Worm (Caenorhabditis elegans) whole organism, L4 larva: ENCODE data around the gene npr-37.

ENCODE experiments used
- F26F4.8 ChIP-seq: fragments of 200-800 bp; sonication (Bioruptor generic); conservative IDR thresholded peaks from 2 replicates; pipeline ENCODE4 v1.3.6; 2022; ENCODE audit warnings: missing genetic modification characterization, missing compliant biosample characterization
- F49E8.2 ChIP-seq: sonication (generic microtip); optimal IDR thresholded peaks from 2 replicates; lab custom pipeline; 2016; ENCODE audit warnings: missing compliant biosample characterization, mild to moderate bottlenecking, missing genetic modification characterization, borderline replicate concordance
- T20F7.1 ChIP-seq: fragments of 200-800 bp; sonication (Bioruptor generic); optimal IDR thresholded peaks from 2 replicates; lab custom pipeline; 2018; ENCODE audit warnings: mild to moderate bottlenecking, missing genetic modification characterization, missing compliant biosample characterization
- T26A8.4 ChIP-seq: fragments of 200-800 bp; sonication (Bioruptor generic); IDR thresholded peaks from 2 replicates; pipeline ENCODE4 v1.3.6; 2022; ENCODE audit warnings: missing genetic modification characterization, missing compliant biosample characterization
- Y105C5A.15 ChIP-seq: fragments of 200-800 bp; sonication (Bioruptor generic); IDR thresholded peaks from 2 replicates; pipeline ENCODE4 v1.3.6; 2022; ENCODE audit warnings: missing genetic modification characterization, missing compliant biosample characterization
- Y48G9A.11 ChIP-seq: fragments of 200-800 bp; sonication (Bioruptor generic); IDR thresholded peaks from 2 replicates; pipeline ENCODE4 v1.3.6; 2022; ENCODE audit warnings: missing genetic modification reagents, missing genetic modification characterization, missing compliant biosample characterization
- Y75B8A.6 ChIP-seq: fragments of 200-800 bp; sonication (Bioruptor generic); IDR thresholded peaks from 2 replicates; pipeline ENCODE4 v1.3.6; 2022; ENCODE audit warnings: missing genetic modification reagents, missing genetic modification characterization, missing compliant biosample characterization
- aha-1 ChIP-seq: fragments of 150-350 bp; peaks from one replicate; lab custom pipeline; 2014; ENCODE audit warnings: missing biosample characterization, missing genetic modification characterization
- arid-1 ChIP-seq: fragments of 200-800 bp; sonication (Bioruptor generic); conservative IDR thresholded peaks from 2 replicates; pipeline ENCODE4 v1.3.6; 2022; ENCODE audit warnings: missing genetic modification reagents, missing genetic modification characterization, missing compliant biosample characterization
- ceh-32 ChIP-seq: sonication (generic microtip); optimal IDR thresholded peaks from 2 replicates; lab custom pipeline; 2016; ENCODE audit warnings: mild to moderate bottlenecking, missing genetic modification characterization, missing compliant biosample characterization; ENCODE audit not compliant: poor library complexity
- ceh-62 ChIP-seq: sonication (generic microtip); optimal IDR thresholded peaks from 2 replicates; lab custom pipeline; 2017; ENCODE audit warnings: missing biosample characterization, missing genetic modification characterization
- ceh-82 ChIP-seq: sonication (generic microtip); optimal IDR thresholded peaks from 2 replicates; lab custom pipeline; 2017; ENCODE audit warnings: missing biosample characterization, missing genetic modification characterization
- ces-1 ChIP-seq: fragments of 150-350 bp; sonication (generic microtip); optimal IDR thresholded peaks from 4 replicates; lab custom pipeline; 2014; ENCODE audit warnings: missing biosample characterization, missing genetic modification reagents, missing genetic modification characterization
- ctbp-1 ChIP-seq: fragments of 200-800 bp; sonication (Bioruptor generic); IDR thresholded peaks from 2 replicates; pipeline ENCODE4 v1.3.6; 2022; ENCODE audit warnings: missing genetic modification reagents, missing genetic modification characterization, missing compliant biosample characterization
- daf-12 ChIP-seq: fragments of 150-350 bp; optimal IDR thresholded peaks from 2 replicates; lab custom pipeline; 2014; ENCODE audit warnings: missing biosample characterization, missing genetic modification reagents, missing genetic modification characterization
- daf-16 ChIP-seq, 3 experiments: sonication (generic microtip); optimal IDR thresholded peaks; 2 replicates each; lab custom pipeline; 2016 to 2017; ENCODE audit warnings: missing genetic modification characterization in 3 of 3, missing genetic modification reagents in 3 of 3, mild to moderate bottlenecking in 2 of 3, missing compliant biosample characterization in 2 of 3, missing biosample characterization in 1 of 3, moderate library complexity in 1 of 3
- dmd-6 ChIP-seq: fragments of 200-800 bp; sonication (Bioruptor generic); IDR thresholded peaks from 2 replicates; pipeline ENCODE4 v1.3.6; 2022; ENCODE audit warnings: missing genetic modification reagents, missing genetic modification characterization, missing compliant biosample characterization
- dmd-9 ChIP-seq: fragments of 200-800 bp; sonication (Bioruptor generic); IDR thresholded peaks from 2 replicates; pipeline ENCODE4 v1.3.6; 2022; ENCODE audit warnings: missing genetic modification reagents, missing genetic modification characterization, missing compliant biosample characterization
- duxl-1 ChIP-seq: sonication (generic microtip); optimal IDR thresholded peaks from 2 replicates; lab custom pipeline; 2016; ENCODE audit warnings: mild to moderate bottlenecking, missing genetic modification characterization, moderate library complexity, missing compliant biosample characterization; ENCODE audit not compliant: poor library complexity
- dve-1 ChIP-seq: sonication (generic microtip); optimal IDR thresholded peaks from 2 replicates; lab custom pipeline; 2017; ENCODE audit warnings: antibody characterized with exemption, mild to moderate bottlenecking, missing genetic modification characterization, missing compliant biosample characterization; ENCODE audit not compliant: insufficient read depth
- egl-27 ChIP-seq: sonication (generic microtip); optimal IDR thresholded peaks from 3 replicates; lab custom pipeline; 2017; ENCODE audit warnings: missing biosample characterization, missing genetic modification reagents, missing genetic modification characterization
- egl-43 ChIP-seq: fragments of 200-800 bp; sonication (Bioruptor generic); IDR thresholded peaks from 2 replicates; pipeline ENCODE4 v1.3.6; 2022; ENCODE audit warnings: missing genetic modification reagents, missing genetic modification characterization, missing compliant biosample characterization
- gei-8 ChIP-seq: fragments of 200-800 bp; sonication (Bioruptor generic); optimal IDR thresholded peaks from 2 replicates; lab custom pipeline; 2018; ENCODE audit warnings: mild to moderate bottlenecking, missing genetic modification characterization, missing compliant biosample characterization
- hif-1 ChIP-seq, 2 experiments: sonication (generic microtip); optimal IDR thresholded peaks; 2 replicates each; lab custom pipeline; 2016 to 2017; ENCODE audit warnings: missing compliant biosample characterization in 2 of 2, missing genetic modification characterization in 2 of 2, missing genetic modification reagents in 2 of 2, missing genotype in 2 of 2, mild to moderate bottlenecking in 1 of 2
- hlh-11 ChIP-seq: fragments of 200-800 bp; sonication (Bioruptor generic); optimal IDR thresholded peaks from 2 replicates; lab custom pipeline; 2018; ENCODE audit warnings: mild to moderate bottlenecking, missing genetic modification characterization, missing compliant biosample characterization
- hlh-30 ChIP-seq: sonication (generic microtip); optimal IDR thresholded peaks from 2 replicates; lab custom pipeline; 2017; ENCODE audit warnings: antibody characterized with exemption, mild to moderate bottlenecking, missing genetic modification characterization, missing compliant biosample characterization; ENCODE audit not compliant: insufficient read depth
- lin-38 ChIP-seq: fragments of 200-800 bp; sonication (Bioruptor generic); IDR thresholded peaks from 2 replicates; pipeline ENCODE4 v1.3.6; 2022; ENCODE audit warnings: missing genetic modification reagents, missing genetic modification characterization, missing compliant biosample characterization
- mep-1 ChIP-seq: fragments of 150-350 bp; sonication (generic microtip); optimal IDR thresholded peaks from 3 replicates; lab custom pipeline; 2014; ENCODE audit warnings: missing biosample characterization, missing genetic modification characterization
- mxl-2 ChIP-seq: fragments of 200-800 bp; sonication (Bioruptor generic); conservative IDR thresholded peaks from 2 replicates; pipeline ENCODE4 v1.3.6; 2022; ENCODE audit warnings: missing genetic modification reagents, missing genetic modification characterization, missing compliant biosample characterization
- nhr-10 ChIP-seq: fragments of 150-350 bp; optimal IDR thresholded peaks from 2 replicates; lab custom pipeline; 2014; ENCODE audit warnings: missing biosample characterization, missing genetic modification characterization
- nhr-28 ChIP-seq: fragments of 150-350 bp; optimal IDR thresholded peaks from 2 replicates; lab custom pipeline; 2014; ENCODE audit warnings: missing biosample characterization, missing genetic modification characterization
- nhr-42 ChIP-seq: fragments of 200-800 bp; sonication (Bioruptor generic); IDR thresholded peaks from 2 replicates; pipeline ENCODE4 v1.3.6; 2022; ENCODE audit warnings: missing genetic modification characterization, missing compliant biosample characterization
- nhr-77 ChIP-seq: fragments of 150-350 bp; optimal IDR thresholded peaks from 2 replicates; lab custom pipeline; 2014; ENCODE audit warnings: missing biosample characterization, missing genetic modification characterization
- pha-4 ChIP-seq, 2 experiments: fragments of 150-350 bp in 1 of 2; fragments of 200-800 bp in 1 of 2; sonication (Bioruptor generic) in 1 of 2; IDR thresholded peaks in 1 of 2; optimal IDR thresholded peaks in 1 of 2; 2 replicates each; pipeline versions ENCODE4 v1.3.6 to Lab custom; 2014 to 2022; ENCODE audit warnings: missing genetic modification characterization in 2 of 2, missing genetic modification reagents in 2 of 2, missing biosample characterization in 1 of 2, missing compliant biosample characterization in 1 of 2
- pqm-1 ChIP-seq: sonication (generic microtip); optimal IDR thresholded peaks from 2 replicates; lab custom pipeline; 2017; ENCODE audit warnings: missing biosample characterization, missing genetic modification characterization
- rbr-2 ChIP-seq: sonication (generic microtip); optimal IDR thresholded peaks from 2 replicates; lab custom pipeline; 2016; ENCODE audit warnings: missing genotype, missing genetic modification characterization, missing compliant biosample characterization
- saeg-2 ChIP-seq: fragments of 200-800 bp; sonication (Bioruptor generic); IDR thresholded peaks from 2 replicates; pipeline ENCODE4 v1.3.6; 2022; ENCODE audit warnings: missing genetic modification reagents, missing genetic modification characterization, missing compliant biosample characterization
- skn-1 ChIP-seq: fragments of 150-350 bp; optimal IDR thresholded peaks from 2 replicates; lab custom pipeline; 2014; ENCODE audit warnings: missing biosample characterization, missing genetic modification characterization
- snpc-4 ChIP-seq: fragments of 150-350 bp; optimal IDR thresholded peaks from 2 replicates; lab custom pipeline; 2014; ENCODE audit warnings: missing biosample characterization, missing genetic modification characterization
- spr-1 ChIP-seq: sonication (generic microtip); optimal IDR thresholded peaks from 2 replicates; lab custom pipeline; 2016; ENCODE audit warnings: mild to moderate bottlenecking, missing genetic modification characterization, missing compliant biosample characterization
- tra-1 ChIP-seq: fragments of 200-800 bp; sonication (Bioruptor generic); IDR thresholded peaks from 2 replicates; pipeline ENCODE4 v1.3.6; 2022; ENCODE audit warnings: missing genetic modification reagents, missing genetic modification characterization, missing compliant biosample characterization
- ztf-11 ChIP-seq: fragments of 150-350 bp; optimal IDR thresholded peaks from 2 replicates; lab custom pipeline; 2014; ENCODE audit warnings: missing biosample characterization, missing genetic modification characterization

The npr-37 gene

DNA sequence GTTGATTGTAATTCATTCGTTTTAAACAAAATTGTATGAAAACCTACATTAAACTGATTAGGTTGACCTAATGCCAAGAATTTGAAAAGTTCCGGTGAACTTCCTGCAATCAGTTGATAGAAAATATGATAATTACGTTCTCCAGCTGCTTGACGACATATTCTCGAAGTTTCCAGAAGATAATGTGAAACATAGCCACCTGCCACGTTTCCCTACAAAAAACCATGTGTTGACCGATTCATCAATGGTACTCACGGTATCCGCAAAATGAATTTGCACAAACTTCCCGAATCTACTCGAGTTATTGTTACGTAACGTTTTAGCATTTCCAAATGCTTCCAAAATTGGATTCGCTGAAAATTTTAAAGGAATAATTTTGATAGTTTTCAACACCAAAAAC is 42.6 kb downstream of the npr-37 start:
- TF ChIP-seq nhr-77 (tag; lab: Kevin White, UChicago) (no peak), dmd-6 (no peak), aha-1 (tag; lab: Kevin White, UChicago) (peak; percentile 91), T20F7.1 (no peak)

DNA sequence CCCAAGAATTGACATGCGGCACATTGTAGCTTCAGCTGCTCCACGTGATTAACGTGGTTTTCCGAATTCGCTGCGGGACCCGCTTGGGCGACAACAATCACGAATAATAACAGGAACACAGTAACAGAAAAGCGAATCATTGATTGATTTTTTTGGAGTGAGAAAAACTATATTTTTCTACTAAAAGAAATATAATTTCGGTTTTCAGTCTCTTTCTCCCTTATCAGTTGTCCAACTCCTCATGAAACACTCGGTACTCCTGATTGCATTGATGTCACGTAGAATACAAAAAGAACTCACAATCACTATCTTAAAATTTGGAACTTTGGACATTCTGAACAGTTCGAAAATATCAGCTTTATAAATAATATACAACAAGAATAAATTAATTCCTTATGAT is 52.1 kb downstream of the npr-37 start, which contains the start of gene Y66H1A.5:
TSS of gene Y66H1A.5 (minus strand) at position 265 of the 400 bp plus-strand sequence.
- TF ChIP-seq nhr-28 (tag; lab: Kevin White, UChicago) (peak; percentile 94), hlh-11 (tag; lab: Kevin White, UChicago) (peak; percentile 29), dmd-6 (peak; percentile 31; the same call in 1 of the 2 replicates), hlh-30 (tag; lab: Kevin White, UChicago) (peak; percentile 5), ceh-62 (tag; lab: Kevin White, UChicago) (no peak), hif-1 (tag; optimal IDR thresholded peaks at IDR 0.05; lab: Kevin White, UChicago) (peak in 1 of 2 experiments; percentile 60), gei-8 (GFP tag; lab: Kevin White, UChicago) (no peak), saeg-2 (no peak), nhr-10 (tag; lab: Kevin White, UChicago) (peak; percentile 41), nhr-77 (tag; lab: Kevin White, UChicago) (peak; percentile 89), pqm-1 (tag; lab: Kevin White, UChicago) (peak; percentile 74), skn-1 (tag; lab: Kevin White, UChicago) (no peak), T26A8.4 (GFP tag; lab: Robert Waterston, UW) (no peak), daf-16 (GFP tag; optimal IDR thresholded peaks at IDR 0.05; lab: Kevin White, UChicago) (no peak), daf-16 (tag; optimal IDR thresholded peaks at IDR 0.05; lab: Kevin White, UChicago) (peak; percentile 46), ztf-11 (tag; lab: Kevin White, UChicago) (no peak), mep-1 (tag; lab: Kevin White, UChicago) (peak; percentile 10), dve-1 (tag; lab: Kevin White, UChicago) (peak; percentile 66)

DNA sequence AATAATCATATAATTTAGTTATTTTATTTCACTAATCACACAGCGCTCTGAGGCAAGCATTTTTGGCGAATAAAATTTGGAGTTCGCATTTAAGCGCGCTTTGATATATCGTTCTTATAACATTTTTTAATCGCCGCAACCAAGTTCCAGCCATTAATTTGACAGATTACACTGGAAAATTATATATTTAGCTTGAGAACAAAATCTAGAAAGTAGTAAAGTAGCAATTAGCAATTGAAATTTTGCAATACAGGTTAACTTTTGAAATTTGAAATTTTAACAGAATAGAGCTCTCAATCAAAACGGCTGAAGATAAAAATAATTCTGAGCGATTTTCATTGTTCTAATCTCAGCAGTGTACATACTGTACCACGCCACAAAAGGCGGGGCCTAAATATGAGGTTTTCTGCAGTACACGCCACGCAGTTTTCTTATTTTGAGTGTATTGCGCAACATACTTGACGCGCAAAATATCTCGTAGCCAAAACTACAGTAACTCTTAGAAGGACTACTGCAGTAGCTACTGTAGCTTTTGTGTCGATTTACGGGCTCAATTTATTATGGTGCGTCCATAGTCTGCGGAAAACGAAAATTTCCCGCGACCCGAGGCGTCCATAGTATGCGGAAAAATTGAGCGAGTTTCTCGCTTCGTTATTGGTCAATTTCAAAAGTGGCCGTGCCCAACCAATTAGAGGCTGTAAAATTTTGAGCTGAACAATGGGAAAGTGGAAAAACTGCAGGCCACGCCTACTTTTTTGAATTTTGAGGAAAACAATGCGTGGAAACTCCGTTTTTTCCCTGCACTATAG is 53.7 kb downstream of the npr-37 start:
- TF ChIP-seq tra-1 (GFP tag; lab: Robert Waterston, UW) (no peak), lin-38 (GFP tag; lab: Robert Waterston, UW) (peak; percentile 62), snpc-4 (no peak), nhr-42 (no peak), rbr-2 (tag; lab: Kevin White, UChicago) (no peak), Y75B8A.6 (GFP tag; lab: Robert Waterston, UW) (0 out of 2 replicates have a peak, but pooled peaks have one; percentile 20), arid-1 (GFP tag; lab: Robert Waterston, UW) (0 out of 2 replicates have a peak, but pooled peaks have one; percentile 4), ctbp-1 (GFP tag; lab: Robert Waterston, UW) (0 out of 2 replicates have a peak, but pooled peaks have one; percentile 26), mxl-2 (no peak), Y48G9A.11 (peak; percentile 76), Y105C5A.15 (GFP tag; lab: Robert Waterston, UW) (0 out of 2 replicates have a peak, but pooled peaks have one; percentile 11), nhr-28 (tag; lab: Kevin White, UChicago) (no peak), ces-1 (GFP tag; lab: Kevin White, UChicago) (no peak), hlh-30 (tag; lab: Kevin White, UChicago) (no peak), T20F7.1 (peak; percentile 13), skn-1 (tag; lab: Kevin White, UChicago) (no peak), ceh-32 (no peak), F49E8.2 (tag; lab: Kevin White, UChicago) (peak; percentile 63), spr-1 (no peak), dmd-9 (no peak), nhr-10 (tag; lab: Kevin White, UChicago) (no peak), egl-43 (no peak), pqm-1 (tag; lab: Kevin White, UChicago) (no peak), F26F4.8 (GFP tag; lab: Robert Waterston, UW) (no peak), daf-12 (tag; lab: Kevin White, UChicago) (no peak), mep-1 (tag; lab: Kevin White, UChicago) (peak; percentile 11), ceh-82 (tag; lab: Kevin White, UChicago) (no peak), pha-4 (GFP tag; IDR thresholded peaks at IDR 0.05; lab: Robert Waterston, UW) (peak; percentile 8; the same call in 1 of the 2 replicates), pha-4 (tag; optimal IDR thresholded peaks at IDR 0.05; lab: Kevin White, UChicago) (no peak), egl-27 (no peak), aha-1 (tag; lab: Kevin White, UChicago) (no peak), duxl-1 (tag; lab: Kevin White, UChicago) (peak; percentile 36)
